Worm (Caenorhabditis elegans): Measurements from ENCODE around the gene ZK381.62.

Gene ZK381.62

ce11 chrIV:6957341-6957740, 13.8 kb downstream of the ZK381.62 start, which contains the start of gene jnk-1:
jnk-1 (plus strand) TSS chrIV:6957641.
- no peak for TF ChIP-seq lin-15B (tag; optimal IDR thresholded peaks at IDR 0.05)

ce11 chrIV:6956668-6957067, 14.4 kb downstream of the ZK381.62 start:
- no peak for TF ChIP-seq egl-43 (GFP tag; IDR thresholded peaks at IDR 0.05)
- no peak for TF ChIP-seq lin-1 (GFP tag; IDR thresholded peaks at IDR 0.05)
- TF ChIP-seq lim-7 (GFP tag; IDR thresholded peaks at IDR 0.05), result no peak
- no peak for TF ChIP-seq nhr-77 (tag; optimal IDR thresholded peaks at IDR 0.05)
- peak; percentile 25 for TF ChIP-seq aha-1 (tag)
- TF ChIP-seq hlh-30 (tag; optimal IDR thresholded peaks at IDR 0.05; ENCODE audit: insufficient read depth), result peak; percentile 50
- peak; percentile 83 for TF ChIP-seq fkh-10 (GFP tag; optimal IDR thresholded peaks at IDR 0.05)
- no peak for TF ChIP-seq mxl-2 (GFP tag; conservative IDR thresholded peaks at IDR 0.05)
- TF ChIP-seq ctbp-1 (GFP tag; IDR thresholded peaks at IDR 0.05), result 0 out of 2 replicates have a peak, but pooled peaks have one; percentile 17
- peak; percentile 78 for TF ChIP-seq ces-1 (GFP tag; optimal IDR thresholded peaks at IDR 0.05)
- peak in 1 of 2 experiments; percentile 47 for TF ChIP-seq lsy-2 (tag; optimal IDR thresholded peaks at IDR 0.05)
- 0 out of 2 replicates have a peak, but pooled peaks have one; percentile 15 for TF ChIP-seq dmd-6 (GFP tag; IDR thresholded peaks at IDR 0.05)
- peak; percentile 27 for TF ChIP-seq mep-1 (tag; optimal IDR thresholded peaks at IDR 0.05)
- TF ChIP-seq unc-62 (GFP tag; optimal IDR thresholded peaks at IDR 0.05 in 1 of 2), result peak in 1 of 2 experiments; percentile 1
- TF ChIP-seq unc-62 (tag; optimal IDR thresholded peaks at IDR 0.05), result no peak

- TF ChIP-seq unc-62 (GFP tag; optimal IDR thresholded peaks at IDR 0.05 in 1 of 2), result peak in 1 of 2 experiments; percentile 54
- TF ChIP-seq unc-62 (tag; optimal IDR thresholded peaks at IDR 0.05), result no peak
- peak; percentile 40 for TF ChIP-seq aha-1 (tag)
- TF ChIP-seq lin-13 (GFP tag; optimal IDR thresholded peaks at IDR 0.05), result no peak
- 0 out of 2 replicates have a peak, but pooled peaks have one; percentile 35 for TF ChIP-seq ctbp-1 (GFP tag; IDR thresholded peaks at IDR 0.05)
- no peak for TF ChIP-seq mep-1 (tag; optimal IDR thresholded peaks at IDR 0.05)
- TF ChIP-seq lsy-2 (tag; optimal IDR thresholded peaks at IDR 0.05), result peak in 1 of 2 experiments; percentile 0
- TF ChIP-seq fkh-10 (GFP tag; optimal IDR thresholded peaks at IDR 0.05), result peak; percentile 96
Observed at ce11 chrIV:6954682-6955081, 16.4 kb downstream of the ZK381.62 start.

- TF ChIP-seq sdz-12 (GFP tag; optimal IDR thresholded peaks at IDR 0.05) (no peak), ztf-11 (tag; optimal IDR thresholded peaks at IDR 0.05) (no peak), gei-8 (GFP tag; optimal IDR thresholded peaks at IDR 0.05) (no peak), nhr-11 (tag; optimal IDR thresholded peaks at IDR 0.05) (no peak), nhr-48 (tag; optimal IDR thresholded peaks at IDR 0.05) (no peak), nhr-111 (GFP tag; optimal IDR thresholded peaks at IDR 0.05) (no peak), lin-38 (GFP tag; IDR thresholded peaks at IDR 0.05) (no peak), ces-1 (GFP tag; optimal IDR thresholded peaks at IDR 0.05) (no peak), Y48G9A.11 (GFP tag; IDR thresholded peaks at IDR 0.05) (no peak), lin-1 (GFP tag; IDR thresholded peaks at IDR 0.05) (no peak), R02D3.7 (tag; optimal IDR thresholded peaks at IDR 0.05) (no peak), egl-43 (GFP tag; IDR thresholded peaks at IDR 0.05) (no peak), fos-1 (tag; optimal IDR thresholded peaks at IDR 0.05) (no peak), egl-27 (tag; optimal IDR thresholded peaks at IDR 0.05) (no peak), F49E8.2 (tag; optimal IDR thresholded peaks at IDR 0.05; ENCODE audit: borderline replicate concordance) (no peak), lin-15B (tag; optimal IDR thresholded peaks at IDR 0.05) (no peak)
Observed at ce11 chrIV:6951259-6951658, 19.9 kb downstream of the ZK381.62 start.

ce11 chrIV:6946832-6947231, 24.3 kb downstream of the ZK381.62 start:
- TF ChIP-seq unc-62 (GFP tag; optimal IDR thresholded peaks at IDR 0.05 in 1 of 2) (peak in 1 of 2 experiments; percentile 73), unc-62 (tag; optimal IDR thresholded peaks at IDR 0.05) (no peak), arid-1 (GFP tag; conservative IDR thresholded peaks at IDR 0.05) (no peak), gei-8 (GFP tag; optimal IDR thresholded peaks at IDR 0.05) (no peak), aly-2 (tag; optimal IDR thresholded peaks at IDR 0.05) (no peak), nhr-42 (GFP tag; IDR thresholded peaks at IDR 0.05) (no peak), hif-1 (tag; optimal IDR thresholded peaks at IDR 0.05) (no peak), nhr-77 (tag; optimal IDR thresholded peaks at IDR 0.05) (no peak), lin-39 (tag; optimal IDR thresholded peaks at IDR 0.05) (no peak), nhr-11 (tag; optimal IDR thresholded peaks at IDR 0.05) (peak; percentile 32), nhr-111 (GFP tag; optimal IDR thresholded peaks at IDR 0.05) (no peak), jun-1 (tag; optimal IDR thresholded peaks at IDR 0.05) (no peak), F49E8.2 (tag; optimal IDR thresholded peaks at IDR 0.05; ENCODE audit: borderline replicate concordance) (no peak), nhr-6 (tag; optimal IDR thresholded peaks at IDR 0.05) (no peak), ceh-82 (tag; optimal IDR thresholded peaks at IDR 0.05) (no peak), cey-2 (tag; optimal IDR thresholded peaks at IDR 0.05; ENCODE audit: borderline replicate concordance, insufficient read depth) (no peak), lin-13 (GFP tag; optimal IDR thresholded peaks at IDR 0.05) (no peak), R02D3.7 (tag; optimal IDR thresholded peaks at IDR 0.05) (no peak), T26A8.4 (GFP tag; IDR thresholded peaks at IDR 0.05) (no peak), Y48G9A.11 (GFP tag; IDR thresholded peaks at IDR 0.05) (no peak), nhr-10 (tag; optimal IDR thresholded peaks at IDR 0.05) (no peak), ceh-44 (GFP tag; IDR thresholded peaks at IDR 0.05) (no peak), F37D6.2 (tag; optimal IDR thresholded peaks at IDR 0.05) (no peak), aha-1 (tag) (peak; percentile 57)

All from whole organism, L4 larva.